Fruit fly (Drosophila melanogaster): ENCODE results near the gene rtp.

The rtp gene

dm6 chr3R:5216308-5216765 is 20.8 kb downstream of the rtp start (continued):
- TF ChIP-seq CG1832 (GFP tag; optimal IDR thresholded peaks at IDR 0.05) (peak; percentile 71), sd (tag; optimal IDR thresholded peaks at IDR 0.05) (peak; percentile 99), CTCF (GFP tag; optimal IDR thresholded peaks at IDR 0.05) (peak; percentile 89), sob (GFP tag; IDR thresholded peaks at IDR 0.05) (no peak), zen2 (GFP tag; IDR thresholded peaks at IDR 0.05; ENCODE audit: partially characterized antibody) (peak; percentile 58), grn (GFP tag; optimal IDR thresholded peaks at IDR 0.05) (peak; percentile 55), CG34224 (GFP tag; IDR thresholded peaks at IDR 0.05; ENCODE audit: partially characterized antibody) (peak; percentile 40; the same call in 1 of the 3 replicates), nerfin-1 (tag; optimal IDR thresholded peaks at IDR 0.05) (peak; percentile 76), CG12769 (tag; optimal IDR thresholded peaks at IDR 0.05) (peak; percentile 6), psq (GFP tag; optimal IDR thresholded peaks at IDR 0.05) (no peak), Opbp (GFP tag; IDR thresholded peaks at IDR 0.05; ENCODE audit: partially characterized antibody) (0 out of 3 replicates have a peak, but pooled peaks have one; percentile 30), zen (tag; optimal IDR thresholded peaks at IDR 0.05) (no peak), pros (GFP tag; optimal IDR thresholded peaks at IDR 0.05) (peak; percentile 79), chm (GFP tag; IDR thresholded peaks at IDR 0.05) (peak; percentile 25; the same call in 1 of the 2 replicates), Sry-β (GFP tag; optimal IDR thresholded peaks at IDR 0.05) (peak; percentile 16), Blimp-1 (GFP tag; optimal IDR thresholded peaks at IDR 0.05) (no peak), CG6272 (GFP tag; IDR thresholded peaks at IDR 0.05) (no peak), CG2678 (tag; optimal IDR thresholded peaks at IDR 0.05) (no peak), sna (GFP tag; IDR thresholded peaks at IDR 0.05; ENCODE audit: partially characterized antibody) (0 out of 2 replicates have a peak, but pooled peaks have one; percentile 39), CG7556 (GFP tag; optimal IDR thresholded peaks at IDR 0.05) (no peak), Dll (GFP tag; IDR thresholded peaks at IDR 0.05; ENCODE audit: partially characterized antibody) (0 out of 4 replicates have a peak, but pooled peaks have one; percentile 16), sim (GFP tag; IDR thresholded peaks at IDR 0.05) (no peak)

- TF ChIP-seq schlank (tag; optimal IDR thresholded peaks at IDR 0.05) (peak; percentile 75), CG30431 (GFP tag; optimal IDR thresholded peaks at IDR 0.05) (peak; percentile 98), CG2712 (tag; optimal IDR thresholded peaks at IDR 0.05) (peak; percentile 95), CG1529 (GFP tag; optimal IDR thresholded peaks at IDR 0.05) (peak; percentile 99), B-H1 (GFP tag; IDR thresholded peaks at IDR 0.05) (peak; percentile 88), CG17361 (GFP tag; IDR thresholded peaks at IDR 0.05) (peak; percentile 70; the same call in 2 of the 3 replicates), salm (tag; optimal IDR thresholded peaks at IDR 0.05) (peak; percentile 95), sima (GFP tag; optimal IDR thresholded peaks at IDR 0.05) (peak; percentile 94), Kr (GFP tag; optimal IDR thresholded peaks at IDR 0.05) (peak; percentile 100), CG12744 (GFP tag; optimal IDR thresholded peaks at IDR 0.05) (peak; percentile 94), nom (GFP tag; optimal IDR thresholded peaks at IDR 0.05) (peak; percentile 89), Side (GFP tag; optimal IDR thresholded peaks at IDR 0.05) (peak; percentile 99), sqz (GFP tag; optimal IDR thresholded peaks at IDR 0.05) (peak; percentile 97), jing (GFP tag; optimal IDR thresholded peaks at IDR 0.05) (peak; percentile 93), Gsc (GFP tag; IDR thresholded peaks at IDR 0.05) (no peak; the same call in 1 of the 2 replicates), HmgD (GFP tag; optimal IDR thresholded peaks at IDR 0.05) (peak; percentile 98), Stat92E (GFP tag; optimal IDR thresholded peaks at IDR 0.05) (peak in 1 of 3 experiments; percentile 80), Dref (GFP tag; IDR thresholded peaks at IDR 0.05) (no peak), Doc3 (GFP tag; IDR thresholded peaks at IDR 0.05; ENCODE audit: partially characterized antibody) (no peak), zen2 (GFP tag; IDR thresholded peaks at IDR 0.05; ENCODE audit: partially characterized antibody) (no peak), tup (GFP tag; optimal IDR thresholded peaks at IDR 0.05) (peak; percentile 99), so (GFP tag; IDR thresholded peaks at IDR 0.05) (peak; percentile 96), unc-4 (GFP tag; IDR thresholded peaks at IDR 0.05; ENCODE audit: partially characterized antibody) (no peak; the same call in 1 of the 2 replicates), CG14667 (GFP tag; IDR thresholded peaks at IDR 0.05) (peak; percentile 75), Antp (GFP tag; optimal IDR thresholded peaks at IDR 0.05) (peak; percentile 98), Sry-δ (GFP tag; optimal IDR thresholded peaks at IDR 0.05) (peak; percentile 81)
Measured at dm6 chr3R:5215334-5216307, 21.5 kb downstream of the rtp start.
